Fruit fly (Drosophila melanogaster) whole organism, pupa: Measurements from ENCODE around the gene CG32022.
A peak's percentile ranks its signal among the peaks of the same experiment; 100 is the strongest.

Source experiments
- CG10348 ChIP-seq: fragments of 200-800 bp; sonication (Bioruptor generic); IDR thresholded peaks from 2 replicates; pipeline ENCODE4 v1.3.6; 2022; ENCODE audit warnings: missing biosample characterization, missing genetic modification characterization
- CG12605 ChIP-seq: fragments of 200-800 bp; sonication (Bioruptor generic); IDR thresholded peaks from 2 replicates; pipeline ENCODE4 v1.3.6; 2022; ENCODE audit warnings: missing biosample characterization, missing genetic modification characterization
- CG13204 ChIP-seq: fragments of 200-800 bp; sonication (Bioruptor generic); optimal IDR thresholded peaks from 2 replicates; lab custom pipeline; 2018; ENCODE audit warnings: missing biosample characterization, mild to moderate bottlenecking, missing genetic modification characterization, moderate library complexity
- CG14655 ChIP-seq: fragments of 200-800 bp; sonication (Bioruptor generic); optimal IDR thresholded peaks from 3 replicates; lab custom pipeline; 2017; ENCODE audit warnings: mild to moderate bottlenecking, missing biosample characterization, missing genetic modification reagents, missing genetic modification characterization
- CG15710 ChIP-seq: fragments of 200-800 bp; sonication (Bioruptor generic); optimal IDR thresholded peaks from 2 replicates; lab custom pipeline; 2018; ENCODE audit warnings: missing biosample characterization, mild to moderate bottlenecking, missing genetic modification characterization, moderate library complexity
- CG17806 ChIP-seq: fragments of 200-800 bp; sonication (Bioruptor generic); optimal IDR thresholded peaks from 2 replicates; lab custom pipeline; 2018; ENCODE audit warnings: missing biosample characterization, mild to moderate bottlenecking, missing genetic modification characterization, moderate library complexity
- CG32121 ChIP-seq: fragments of 200-800 bp; sonication (Bioruptor generic); IDR thresholded peaks from 2 replicates; pipeline ENCODE4 v1.3.6; 2022; ENCODE audit warnings: missing biosample characterization, missing genetic modification characterization
- CG34367 ChIP-seq: fragments of 200-800 bp; sonication (Bioruptor generic); optimal IDR thresholded peaks from 2 replicates; lab custom pipeline; 2018; ENCODE audit warnings: missing biosample characterization, mild to moderate bottlenecking, missing genetic modification characterization
- CG4496 ChIP-seq: fragments of 200-800 bp; sonication (Bioruptor generic); IDR thresholded peaks from 3 replicates; pipeline ENCODE4 v1.3.6; 2022; ENCODE audit warnings: missing biosample characterization, missing genetic modification characterization
- CG8159 ChIP-seq: fragments of 200-800 bp; sonication (Bioruptor generic); optimal IDR thresholded peaks from 3 replicates; lab custom pipeline; 2018; ENCODE audit warnings: missing biosample characterization, mild to moderate bottlenecking, missing genetic modification characterization, moderate library complexity
- CG8301 ChIP-seq: fragments of 200-800 bp; sonication (Bioruptor generic); optimal IDR thresholded peaks from 2 replicates; lab custom pipeline; 2018; ENCODE audit warnings: missing biosample characterization, mild to moderate bottlenecking, missing genetic modification characterization
- CG9948 ChIP-seq: fragments of 200-800 bp; sonication (Bioruptor generic); optimal IDR thresholded peaks from 2 replicates; lab custom pipeline; 2018; ENCODE audit warnings: missing biosample characterization, mild to moderate bottlenecking, missing genetic modification characterization, moderate library complexity
- D1 ChIP-seq: fragments of 200-800 bp; sonication (Bioruptor generic); optimal IDR thresholded peaks from 2 replicates; lab custom pipeline; 2018; ENCODE audit warnings: missing biosample characterization, mild to moderate bottlenecking, missing genetic modification characterization, moderate library complexity
- EcR ChIP-seq: fragments of 200-800 bp; sonication (Bioruptor generic); optimal IDR thresholded peaks from 3 replicates; lab custom pipeline; 2019; ENCODE audit warnings: missing biosample characterization, missing genetic modification characterization, mild to moderate bottlenecking, moderate library complexity, missing genetic modification reagents
- Ets98B ChIP-seq: fragments of 200-800 bp; sonication (Bioruptor generic); IDR thresholded peaks from 2 replicates; pipeline ENCODE4 v1.3.6; 2022; ENCODE audit warnings: missing biosample characterization, missing genetic modification characterization
- Pif1A ChIP-seq: fragments of 200-800 bp; sonication (Bioruptor generic); optimal IDR thresholded peaks from 3 replicates; lab custom pipeline; 2016; ENCODE audit warnings: missing biosample characterization, missing genetic modification characterization
- Pif1B ChIP-seq: fragments of 200-800 bp; sonication (Bioruptor generic); optimal IDR thresholded peaks from 3 replicates; lab custom pipeline; 2016; ENCODE audit warnings: missing biosample characterization, missing genetic modification characterization
- Snoo ChIP-seq: fragments of 200-800 bp; sonication (Bioruptor generic); optimal IDR thresholded peaks from 3 replicates; lab custom pipeline; 2017; ENCODE audit warnings: missing biosample characterization, mild to moderate bottlenecking, missing genetic modification characterization, inconsistent platforms
- fd96Ca ChIP-seq: fragments of 200-800 bp; sonication (Bioruptor generic); IDR thresholded peaks from 3 replicates; pipeline ENCODE4 v1.3.6; 2022; ENCODE audit warnings: missing biosample characterization, missing genetic modification characterization
- rn ChIP-seq: fragments of 200-800 bp; sonication (Bioruptor generic); IDR thresholded peaks from 2 replicates; pipeline ENCODE4 v1.3.6; 2022; ENCODE audit warnings: missing biosample characterization, missing genetic modification characterization

Gene CG32022

DNA sequence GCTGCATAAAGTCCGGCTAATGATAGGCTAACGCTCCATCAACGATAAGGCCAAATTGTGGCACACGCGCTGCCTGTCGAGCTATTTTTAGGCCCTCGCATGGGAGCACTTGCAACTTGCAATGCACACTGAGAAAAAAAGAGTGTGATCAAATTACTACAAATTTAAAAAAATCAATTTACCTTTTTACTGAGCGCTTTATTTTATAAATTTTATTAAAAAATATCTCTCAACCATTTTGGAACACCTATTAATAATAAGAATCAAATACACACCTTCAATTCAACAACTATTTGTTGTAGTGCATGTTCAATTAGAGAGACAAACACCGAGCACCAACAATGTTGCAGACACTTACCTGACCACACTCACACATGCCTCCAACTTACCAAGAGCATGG, 44.4 kb upstream of the CG32022 start:
- peak; percentile 97 for TF ChIP-seq CG32121 (GFP tag; lab: Robert Waterston, UW)
- no peak for TF ChIP-seq CG15710 (tag; lab: Kevin White, UChicago)
- peak; percentile 66 for TF ChIP-seq CG9948
- peak; percentile 96 for TF ChIP-seq Ets98B (GFP tag; lab: Robert Waterston, UW)
- TF ChIP-seq CG8301, result peak; percentile 85
- peak; percentile 91 for TF ChIP-seq rn (GFP tag; lab: Robert Waterston, UW)
- peak; percentile 71 for TF ChIP-seq CG17806 (tag; lab: Kevin White, UChicago)
- TF ChIP-seq CG4496 (GFP tag; lab: Robert Waterston, UW), result peak; percentile 96
- peak; percentile 19 for TF ChIP-seq CG34367
- TF ChIP-seq CG13204 (GFP tag; lab: Kevin White, UChicago), result no peak
- TF ChIP-seq CG12605 (GFP tag; lab: Robert Waterston, UW), result peak; percentile 96
- peak; percentile 32 for TF ChIP-seq Pif1B (GFP tag; lab: Kevin White, UChicago)
- TF ChIP-seq CG10348 (GFP tag; lab: Robert Waterston, UW), result peak; percentile 66
- TF ChIP-seq fd96Ca (GFP tag; lab: Robert Waterston, UW), result peak; percentile 70
- no peak for TF ChIP-seq Pif1A (GFP tag; lab: Kevin White, UChicago)

DNA sequence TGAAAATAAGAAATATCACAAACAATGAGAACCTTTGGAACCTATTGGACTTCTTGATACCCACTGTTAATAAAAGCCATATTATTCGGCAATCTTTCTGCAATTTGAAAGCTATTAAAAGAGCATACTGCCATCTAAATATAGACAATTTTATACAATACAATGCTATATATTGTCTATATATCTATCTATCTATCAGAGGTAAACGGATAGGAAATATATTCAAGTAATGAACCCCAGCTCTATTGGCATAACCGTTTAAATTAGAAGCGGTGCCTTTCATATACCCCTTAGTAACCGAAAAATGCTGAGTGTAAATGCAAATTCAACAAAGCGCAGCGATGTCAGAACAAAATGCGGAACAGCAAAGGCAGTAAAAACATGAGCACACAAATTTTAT, 42.7 kb upstream of the CG32022 start:
- no peak for TF ChIP-seq CG12605 (GFP tag; lab: Robert Waterston, UW)
- peak; percentile 32 for TF ChIP-seq Snoo (tag; lab: Kevin White, UChicago)

DNA sequence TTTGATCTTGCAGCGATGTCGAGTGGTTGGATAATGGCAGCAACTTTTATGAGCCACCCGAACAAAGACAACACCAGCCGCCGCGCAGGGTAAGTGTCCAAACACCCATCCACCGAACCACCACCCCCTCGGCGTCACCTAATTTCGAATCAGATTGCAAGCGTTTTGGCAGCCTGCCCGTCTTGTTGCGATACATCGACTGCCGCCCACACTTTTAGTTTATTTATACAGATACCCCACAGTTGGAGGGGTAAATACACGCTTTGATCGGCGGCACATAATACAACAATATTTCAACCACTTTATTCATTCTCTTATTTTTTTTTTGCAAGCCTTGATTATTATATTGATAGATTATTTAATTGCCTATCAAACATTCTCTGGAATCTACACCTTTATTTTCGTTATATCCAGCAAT, 42.0 kb upstream of the CG32022 start:
- TF ChIP-seq CG8159 (tag; lab: Kevin White, UChicago), result no peak
- peak; percentile 21; the same call in 1 of the 2 replicates for TF ChIP-seq CG12605 (GFP tag; lab: Robert Waterston, UW)
- TF ChIP-seq rn (GFP tag; lab: Robert Waterston, UW), result no peak
- peak; percentile 78 for TF ChIP-seq CG32121 (GFP tag; lab: Robert Waterston, UW)
- TF ChIP-seq fd96Ca (GFP tag; lab: Robert Waterston, UW), result peak; percentile 12; the same call in 1 of the 3 replicates
- no peak for TF ChIP-seq CG9948
- no peak for TF ChIP-seq D1
- peak; percentile 8 for TF ChIP-seq CG15710 (tag; lab: Kevin White, UChicago)
- TF ChIP-seq Ets98B (GFP tag; lab: Robert Waterston, UW), result peak; percentile 64
- no peak for TF ChIP-seq CG13204 (GFP tag; lab: Kevin White, UChicago)
- peak; percentile 10 for TF ChIP-seq Pif1A (GFP tag; lab: Kevin White, UChicago)
- no peak for TF ChIP-seq CG17806 (tag; lab: Kevin White, UChicago)

DNA sequence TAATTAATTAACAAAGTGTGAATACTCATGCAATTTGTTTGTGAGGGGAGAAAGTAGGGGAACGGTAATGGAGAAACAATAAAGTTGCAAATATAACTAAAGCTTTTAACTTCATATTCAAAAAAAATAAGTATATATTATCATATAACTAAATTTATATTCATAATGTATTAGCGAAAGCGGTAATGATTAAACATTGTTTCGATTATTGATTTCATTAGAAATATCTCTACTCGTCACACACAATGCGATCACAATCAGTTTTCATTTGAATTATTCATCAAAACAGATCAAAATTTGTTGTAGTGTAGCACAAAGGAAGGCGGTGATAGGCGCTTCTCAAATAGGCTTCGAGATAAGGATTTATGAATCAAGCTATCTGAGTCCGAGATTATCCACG, 34.6 kb upstream of the CG32022 start, which contains the start of gene CG6576:
TSS of gene CG6576 (plus strand) at position 301 of the 400 bp plus-strand sequence.
- TF ChIP-seq Pif1A (GFP tag; lab: Kevin White, UChicago) (no peak), EcR (no peak)

DNA sequence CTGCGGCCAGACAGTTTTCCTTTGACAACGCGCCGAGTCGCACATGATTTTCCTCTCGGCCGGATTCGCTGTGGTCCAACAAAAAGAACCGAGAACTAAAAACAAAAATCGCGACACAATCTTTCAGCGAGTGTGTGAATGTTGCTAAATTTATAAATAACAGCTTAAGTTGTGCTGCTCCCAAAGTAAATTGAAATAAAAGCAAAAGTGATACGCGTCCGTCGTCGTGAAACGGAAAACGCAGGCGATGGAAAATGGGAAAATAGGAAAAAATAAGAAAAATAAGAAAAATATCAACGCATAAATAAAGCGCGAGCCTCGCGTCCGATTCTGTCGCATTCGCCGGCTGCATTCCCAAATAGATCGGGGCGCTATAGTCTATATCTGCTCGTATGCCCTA, 32.5 kb upstream of the CG32022 start, which contains the start of gene Fhos:
TSS of gene Fhos (plus strand) at position 28 of the 400 bp plus-strand sequence.
- TF ChIP-seq CG32121 (GFP tag; lab: Robert Waterston, UW), result peak; percentile 30; the same call in 1 of the 2 replicates
- peak; percentile 21 for TF ChIP-seq CG8301
- peak; percentile 24; the same call in 1 of the 2 replicates for TF ChIP-seq Ets98B (GFP tag; lab: Robert Waterston, UW)
- TF ChIP-seq CG14655, result peak; percentile 3
- TF ChIP-seq CG13204 (GFP tag; lab: Kevin White, UChicago), result no peak
- peak; percentile 50; the same call in 1 of the 2 replicates for TF ChIP-seq CG12605 (GFP tag; lab: Robert Waterston, UW)
- TF ChIP-seq CG15710 (tag; lab: Kevin White, UChicago), result no peak
- TF ChIP-seq, all 21 proteins: peak for 5

DNA sequence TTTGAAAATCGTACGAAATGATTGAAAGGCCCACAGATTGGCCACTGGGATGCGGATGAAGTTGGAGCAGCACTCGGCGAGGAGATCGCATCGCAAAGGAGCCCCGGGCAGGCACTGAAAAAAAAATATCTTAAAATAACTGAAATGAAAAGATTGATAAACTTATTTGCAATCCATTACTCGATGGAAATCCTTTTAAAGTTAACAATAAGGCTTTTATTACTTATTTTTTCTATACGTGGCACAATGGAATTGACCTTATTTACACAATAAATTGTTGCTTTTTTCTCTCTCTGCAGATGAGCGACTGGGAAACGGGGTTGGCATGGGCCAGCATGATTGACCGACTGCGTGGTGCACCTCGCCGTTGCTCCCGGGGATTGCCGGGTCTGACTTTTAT, 30.2 kb upstream of the CG32022 start:
- TF ChIP-seq CG34367, result no peak
- peak; percentile 32 for TF ChIP-seq CG14655
- peak; percentile 58; the same call in 2 of the 3 replicates for TF ChIP-seq CG4496 (GFP tag; lab: Robert Waterston, UW)
- no peak for TF ChIP-seq CG13204 (GFP tag; lab: Kevin White, UChicago)
- TF ChIP-seq CG32121 (GFP tag; lab: Robert Waterston, UW), result peak; percentile 76
- TF ChIP-seq CG12605 (GFP tag; lab: Robert Waterston, UW), result peak; percentile 33; the same call in 1 of the 2 replicates
- TF ChIP-seq CG17806 (tag; lab: Kevin White, UChicago), result no peak
- TF ChIP-seq fd96Ca (GFP tag; lab: Robert Waterston, UW), result peak; percentile 24; the same call in 1 of the 3 replicates
- TF ChIP-seq CG8301, result peak; percentile 54
- no peak for TF ChIP-seq Snoo (tag; lab: Kevin White, UChicago)
- TF ChIP-seq Ets98B (GFP tag; lab: Robert Waterston, UW), result peak; percentile 70
- TF ChIP-seq rn (GFP tag; lab: Robert Waterston, UW), result peak; percentile 24; the same call in 1 of the 2 replicates
